Fruit fly (Drosophila melanogaster) whole organism, embryonic: ENCODE measurements around the gene RanGAP.

Experiments used
- Blimp-1 ChIP-seq: fragments of 200-800 bp; sonication (Bioruptor generic); optimal IDR thresholded peaks from 3 replicates; lab custom pipeline; 2018; ENCODE audit warnings: missing biosample characterization, missing genetic modification characterization, mild to moderate bottlenecking, moderate library complexity, missing genetic modification reagents
- Bteb2 ChIP-seq: fragments of 200-800 bp; sonication (Bioruptor generic); optimal IDR thresholded peaks from 2 replicates; lab custom pipeline; 2016; ENCODE audit warnings: missing biosample characterization, missing genetic modification characterization
- CG10462 ChIP-seq: fragments of 200-800 bp; sonication (Bioruptor generic); optimal IDR thresholded peaks from 2 replicates; lab custom pipeline; 2016; ENCODE audit warnings: missing biosample characterization, missing genetic modification characterization
- CG10979 ChIP-seq: fragments of 200-800 bp; sonication (Bioruptor generic); optimal IDR thresholded peaks from 2 replicates; lab custom pipeline; 2018; ENCODE audit warnings: missing biosample characterization, mild to moderate bottlenecking, missing genetic modification characterization, moderate library complexity
- CG1233 ChIP-seq: fragments of 200-800 bp; sonication (Bioruptor generic); optimal IDR thresholded peaks from 4 replicates; lab custom pipeline; 2018; ENCODE audit warnings: missing biosample characterization, mild to moderate bottlenecking, missing genetic modification characterization
- CG12391 ChIP-seq: fragments of 200-800 bp; sonication (Bioruptor generic); optimal IDR thresholded peaks from 3 replicates; lab custom pipeline; 2018; ENCODE audit warnings: missing biosample characterization, mild to moderate bottlenecking, missing genetic modification characterization, moderate library complexity
- CG13424 ChIP-seq: fragments of 200-800 bp; sonication (Bioruptor generic); optimal IDR thresholded peaks from 2 replicates; lab custom pipeline; 2019; ENCODE audit warnings: missing biosample characterization, mild to moderate bottlenecking, missing genetic modification characterization, moderate library complexity
- CG14710 ChIP-seq: fragments of 200-800 bp; sonication (Bioruptor generic); optimal IDR thresholded peaks from 3 replicates; lab custom pipeline; 2019; ENCODE audit warnings: missing biosample characterization, mild to moderate bottlenecking, missing genetic modification characterization, moderate library complexity
- CG15601 ChIP-seq: fragments of 200-800 bp; sonication (Bioruptor generic); optimal IDR thresholded peaks from 3 replicates; lab custom pipeline; 2019; ENCODE audit warnings: missing biosample characterization, mild to moderate bottlenecking, missing genetic modification characterization, moderate library complexity
- CG18262 ChIP-seq: fragments of 200-800 bp; optimal IDR thresholded peaks from 3 replicates; lab custom pipeline; 2019; ENCODE audit warnings: missing biosample characterization, mild to moderate bottlenecking, missing genetic modification characterization, moderate library complexity
- CG2120 ChIP-seq: fragments of 200-800 bp; sonication (Bioruptor generic); optimal IDR thresholded peaks from 3 replicates; lab custom pipeline; 2016; ENCODE audit warnings: missing biosample characterization, missing genetic modification characterization
- CG2678 ChIP-seq: fragments of 200-800 bp; sonication (Bioruptor generic); optimal IDR thresholded peaks from 3 replicates; lab custom pipeline; 2019; ENCODE audit warnings: missing biosample characterization, mild to moderate bottlenecking, missing genetic modification characterization, moderate library complexity
- CG3163 ChIP-seq: fragments of 200-800 bp; sonication (Bioruptor generic); optimal IDR thresholded peaks from 3 replicates; lab custom pipeline; 2016; ENCODE audit warnings: missing biosample characterization, missing genetic modification characterization
- CG5245 ChIP-seq: fragments of 200-800 bp; sonication (Bioruptor generic); optimal IDR thresholded peaks from 3 replicates; lab custom pipeline; 2016; ENCODE audit warnings: missing biosample characterization, missing genetic modification characterization
- CG6654 ChIP-seq: fragments of 200-800 bp; sonication (Bioruptor generic); optimal IDR thresholded peaks from 2 replicates; lab custom pipeline; 2017; ENCODE audit warnings: missing biosample characterization, mild to moderate bottlenecking, missing genetic modification characterization
- CG7839 ChIP-seq: fragments of 200-800 bp; sonication (Bioruptor generic); optimal IDR thresholded peaks from 3 replicates; lab custom pipeline; 2018; ENCODE audit warnings: missing biosample characterization, mild to moderate bottlenecking, missing genetic modification characterization, moderate library complexity
- CG7928 ChIP-seq: fragments of 200-800 bp; sonication (Bioruptor generic); optimal IDR thresholded peaks from 2 replicates; lab custom pipeline; 2017; ENCODE audit warnings: missing biosample characterization, mild to moderate bottlenecking, missing genetic modification characterization
- CG8478 ChIP-seq: fragments of >200 bp; optimal IDR thresholded peaks from 2 replicates; lab custom pipeline; 2018
- CG8944 ChIP-seq: fragments of 200-800 bp; sonication (Bioruptor generic); optimal IDR thresholded peaks from 3 replicates; lab custom pipeline; 2016; ENCODE audit warnings: missing biosample characterization, missing genetic modification characterization
- CG9727 ChIP-seq: fragments of 200-800 bp; sonication (Bioruptor generic); optimal IDR thresholded peaks from 3 replicates; lab custom pipeline; 2017; ENCODE audit warnings: missing biosample characterization, mild to moderate bottlenecking, missing genetic modification characterization
- CoRest ChIP-seq: fragments of 200-800 bp; sonication (Bioruptor generic); optimal IDR thresholded peaks from 3 replicates; lab custom pipeline; 2018; ENCODE audit warnings: missing biosample characterization, mild to moderate bottlenecking, missing genetic modification characterization, moderate library complexity
- CrebB ChIP-seq: fragments of 200-800 bp; sonication (Bioruptor generic); optimal IDR thresholded peaks from 3 replicates; lab custom pipeline; 2018; ENCODE audit warnings: missing biosample characterization, mild to moderate bottlenecking, missing genetic modification characterization
- D ChIP-seq, 2 experiments: fragments of 200-800 bp in 1 of 2; fragments of >200 bp in 1 of 2; sonication (Bioruptor generic) in 1 of 2; optimal IDR thresholded peaks; 2 replicates in 1 of 2; 3 replicates in 1 of 2; lab custom pipeline; 2017; ENCODE audit warnings: mild to moderate bottlenecking in 1 of 2, missing biosample characterization in 1 of 2, missing genetic modification characterization in 1 of 2, missing genetic modification reagents in 1 of 2
- Dip3 ChIP-seq: fragments of 200-800 bp; sonication (Bioruptor generic); optimal IDR thresholded peaks from 3 replicates; lab custom pipeline; 2016; ENCODE audit warnings: missing biosample characterization, missing genetic modification characterization
- Fer2 ChIP-seq: fragments of 200-800 bp; sonication (Bioruptor generic); optimal IDR thresholded peaks from 2 replicates; lab custom pipeline; 2018; ENCODE audit warnings: missing biosample characterization, mild to moderate bottlenecking, missing genetic modification characterization, moderate library complexity
- Hr39 ChIP-seq: fragments of >200 bp; optimal IDR thresholded peaks from 2 replicates; lab custom pipeline; 2017
- Hr78 ChIP-seq, 2 experiments: fragments of 200-800 bp in 1 of 2; fragments of >200 bp in 1 of 2; sonication (Bioruptor generic) in 1 of 2; optimal IDR thresholded peaks; 2 replicates each; lab custom pipeline; 2017 to 2019; ENCODE audit warnings: missing biosample characterization in 2 of 2, missing genetic modification characterization in 2 of 2, mild to moderate bottlenecking in 1 of 2, moderate library complexity in 1 of 2
- Jarid2 ChIP-seq: fragments of 200-800 bp; sonication (Bioruptor generic); optimal IDR thresholded peaks from 3 replicates; lab custom pipeline; 2017; ENCODE audit warnings: mild to moderate bottlenecking, missing biosample characterization, missing genetic modification reagents, missing genetic modification characterization
- Lim3 ChIP-seq: fragments of 200-800 bp; sonication (Bioruptor generic); IDR thresholded peaks from 2 replicates; pipeline ENCODE4 v1.3.6; 2022; ENCODE audit warnings: missing biosample characterization, missing genetic modification characterization
- MBD-R2 ChIP-seq: fragments of 200-800 bp; sonication (Bioruptor generic); IDR thresholded peaks from 2 replicates; pipeline ENCODE4 v1.3.6; 2022; ENCODE audit warnings: missing biosample characterization, missing genetic modification characterization
- Med ChIP-seq: fragments of 200-800 bp; sonication (Bioruptor generic); peaks from one replicate; lab custom pipeline; 2016; ENCODE audit warnings: missing biosample characterization, missing genetic modification characterization, mild to moderate bottlenecking, inconsistent platforms, moderate library complexity
- Scr ChIP-seq: fragments of 200-800 bp; sonication (Bioruptor generic); IDR thresholded peaks from 2 replicates; pipeline ENCODE4 v1.3.6; 2022; ENCODE audit warnings: missing biosample characterization, missing genetic modification characterization; ENCODE audit not compliant: partially characterized antibody
- Stat92E ChIP-seq, 3 experiments: fragments of >200 bp in 2 of 3; fragments of 200-800 bp in 1 of 3; sonication (Bioruptor generic) in 1 of 3; optimal IDR thresholded peaks; 2 replicates each; lab custom pipeline; 2017 to 2019; ENCODE audit warnings: missing biosample characterization in 3 of 3, missing genetic modification characterization in 3 of 3, mild to moderate bottlenecking in 1 of 3, moderate library complexity in 1 of 3
- Xrp1 ChIP-seq: fragments of 200-800 bp; sonication (Bioruptor generic); IDR thresholded peaks from 2 replicates; pipeline ENCODE4 v1.3.6; 2022; ENCODE audit warnings: missing biosample characterization, missing genetic modification characterization
- cad ChIP-seq: fragments of >200 bp; optimal IDR thresholded peaks from 2 replicates; lab custom pipeline; 2017; ENCODE audit warnings: missing biosample characterization, missing genetic modification characterization
- chinmo ChIP-seq: fragments of 200-800 bp; sonication (Bioruptor generic); IDR thresholded peaks from 4 replicates; pipeline ENCODE4 v1.3.6; 2022; ENCODE audit warnings: missing biosample characterization, missing genetic modification characterization; ENCODE audit not compliant: partially characterized antibody
- fd102C ChIP-seq: fragments of 200-800 bp; sonication (Bioruptor generic); optimal IDR thresholded peaks from 2 replicates; lab custom pipeline; 2018; ENCODE audit warnings: missing biosample characterization, mild to moderate bottlenecking, missing genetic modification characterization, moderate library complexity
- gem ChIP-seq: fragments of 200-800 bp; sonication (Bioruptor generic); optimal IDR thresholded peaks from 2 replicates; lab custom pipeline; 2019; ENCODE audit warnings: missing biosample characterization, mild to moderate bottlenecking, missing genetic modification characterization, moderate library complexity
- lbe ChIP-seq: fragments of 200-800 bp; sonication (Bioruptor generic); optimal IDR thresholded peaks from 2 replicates; lab custom pipeline; 2016; ENCODE audit warnings: missing biosample characterization, mild to moderate bottlenecking, missing genetic modification characterization
- lola ChIP-seq, 3 experiments: fragments of >200 bp in 2 of 3; fragments of 200-800 bp in 1 of 3; sonication (Bioruptor generic) in 1 of 3; optimal IDR thresholded peaks; 2 replicates each; lab custom pipeline; 2017 to 2019; ENCODE audit warnings: missing biosample characterization in 3 of 3, missing genetic modification characterization in 3 of 3, mild to moderate bottlenecking in 1 of 3, moderate library complexity in 1 of 3
- pan ChIP-seq, 4 experiments: fragments of >200 bp in 3 of 4; fragments of 200-800 bp in 1 of 4; sonication (Bioruptor generic) in 1 of 4; optimal IDR thresholded peaks in 3 of 4; IDR thresholded peaks in 1 of 4; 2 replicates each; pipeline versions ENCODE4 v1.3.6 to Lab custom; 2017 to 2022; ENCODE audit warnings: missing biosample characterization in 2 of 4, missing genetic modification characterization in 2 of 4, mixed read lengths in 1 of 4
- salm ChIP-seq: fragments of 200-800 bp; sonication (Bioruptor generic); optimal IDR thresholded peaks from 2 replicates; lab custom pipeline; 2018; ENCODE audit warnings: missing biosample characterization, mild to moderate bottlenecking, missing genetic modification characterization
- stwl ChIP-seq: fragments of 200-800 bp; sonication (Bioruptor generic); optimal IDR thresholded peaks from 3 replicates; lab custom pipeline; 2018; ENCODE audit warnings: missing biosample characterization, mild to moderate bottlenecking, missing genetic modification characterization, moderate library complexity
- tap ChIP-seq: fragments of 200-800 bp; optimal IDR thresholded peaks from 3 replicates; lab custom pipeline; 2019; ENCODE audit warnings: missing biosample characterization, mild to moderate bottlenecking, missing genetic modification characterization, moderate library complexity
- tna ChIP-seq: fragments of 200-800 bp; sonication (Bioruptor generic); IDR thresholded peaks from 2 replicates; pipeline ENCODE4 v1.3.6; 2022; ENCODE audit warnings: missing biosample characterization, missing genetic modification characterization; ENCODE audit not compliant: partially characterized antibody
- tup ChIP-seq: fragments of 200-800 bp; sonication (Bioruptor generic); optimal IDR thresholded peaks from 2 replicates; lab custom pipeline; 2016; ENCODE audit warnings: missing biosample characterization, mild to moderate bottlenecking, missing genetic modification characterization, moderate library complexity
- tx ChIP-seq: fragments of 200-800 bp; sonication (Bioruptor generic); optimal IDR thresholded peaks from 2 replicates; lab custom pipeline; 2016; ENCODE audit warnings: missing biosample characterization, missing genetic modification characterization
- zfh1 ChIP-seq: fragments of 200-800 bp; sonication (Bioruptor generic); IDR thresholded peaks from 3 replicates; pipeline ENCODE4 v1.3.6; 2022; ENCODE audit warnings: missing biosample characterization, missing genetic modification characterization
- zfh2 ChIP-seq: fragments of 200-800 bp; sonication (Bioruptor generic); optimal IDR thresholded peaks from 2 replicates; lab custom pipeline; 2016; ENCODE audit warnings: missing biosample characterization, missing genetic modification characterization

The RanGAP gene

DNA sequence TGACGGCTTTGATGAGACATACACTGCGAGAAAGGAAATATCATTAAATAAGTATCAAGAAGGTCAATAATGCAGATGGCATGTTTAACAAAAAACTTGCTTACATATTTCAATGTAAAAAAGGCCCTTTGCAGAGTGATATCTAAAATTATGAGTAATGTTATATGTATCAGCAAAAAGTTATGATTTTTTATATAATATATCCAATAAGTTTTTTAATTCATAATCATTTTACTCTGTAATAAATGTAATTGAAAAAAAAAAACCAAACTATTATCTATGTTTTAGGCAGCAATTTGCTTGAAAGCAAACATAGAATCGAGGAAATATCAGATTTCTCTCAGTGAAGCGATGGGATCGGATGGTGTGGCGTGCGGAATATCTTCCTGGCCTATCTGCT lies 28.0 kb downstream of the RanGAP start:
- no peak for TF ChIP-seq CG10462 (GFP tag; lab: Kevin White, UChicago)
- TF ChIP-seq Hr78 (GFP tag; optimal IDR thresholded peaks at IDR 0.05; lab: Kevin White, UChicago), result no peak
- no peak for TF ChIP-seq zfh1 (GFP tag; lab: Robert Waterston, UW)
- peak; percentile 36 for TF ChIP-seq CG9727 (GFP tag; lab: Kevin White, UChicago)
- TF ChIP-seq stwl (tag; lab: Kevin White, UChicago), result no peak
- no peak for TF ChIP-seq D (optimal IDR thresholded peaks at IDR 0.05; lab: Kevin White, UChicago)
- peak; percentile 24 for TF ChIP-seq D (GFP tag; optimal IDR thresholded peaks at IDR 0.05; lab: Kevin White, UChicago)
- TF ChIP-seq Lim3, result no peak
- no peak for TF ChIP-seq Fer2
- no peak for TF ChIP-seq CoRest (tag; lab: Kevin White, UChicago)
- TF ChIP-seq salm (tag; lab: Kevin White, UChicago), result no peak
- no peak for TF ChIP-seq CG1233 (GFP tag; lab: Kevin White, UChicago)
- TF ChIP-seq CG5245, result no peak
- TF ChIP-seq CG3163 (GFP tag; lab: Kevin White, UChicago), result no peak
- no peak for TF ChIP-seq zfh2 (GFP tag; lab: Kevin White, UChicago)
- peak; percentile 41 for TF ChIP-seq gem (tag; lab: Kevin White, UChicago)
- TF ChIP-seq CG13424 (tag; lab: Kevin White, UChicago), result no peak
- TF ChIP-seq CG14710 (tag; lab: Kevin White, UChicago), result peak; percentile 37
- TF ChIP-seq tap (tag; lab: Kevin White, UChicago), result no peak
- TF ChIP-seq CG15601 (tag; lab: Kevin White, UChicago), result no peak
- no peak for TF ChIP-seq tup (GFP tag; lab: Kevin White, UChicago)
- no peak for TF ChIP-seq chinmo (GFP tag; lab: Robert Waterston, UW)
- TF ChIP-seq Scr, result no peak
- TF ChIP-seq tna (GFP tag; lab: Robert Waterston, UW), result no peak
- peak; percentile 1 for TF ChIP-seq CG12391
- no peak for TF ChIP-seq CG8944 (GFP tag; lab: Kevin White, UChicago)
- TF ChIP-seq Hr39 (lab: Kevin White, UChicago), result no peak
- no peak for TF ChIP-seq tx (GFP tag; lab: Kevin White, UChicago)
- TF ChIP-seq CG8478 (lab: Kevin White, UChicago), result no peak
- no peak for TF ChIP-seq Dip3 (GFP tag; lab: Kevin White, UChicago)
- no peak for TF ChIP-seq CrebB (tag; lab: Kevin White, UChicago)
- TF ChIP-seq CG10979 (tag; lab: Kevin White, UChicago), result peak; percentile 54
- no peak for TF ChIP-seq fd102C (GFP tag; lab: Kevin White, UChicago)
- no peak for TF ChIP-seq cad (GFP tag; lab: Kevin White, UChicago)
- TF ChIP-seq Med (GFP tag; lab: Kevin White, UChicago), result no peak
- TF ChIP-seq CG7928 (GFP tag; lab: Kevin White, UChicago), result no peak
- no peak for TF ChIP-seq Bteb2 (GFP tag; lab: Kevin White, UChicago)
- peak; percentile 28 for TF ChIP-seq CG7839 (tag; lab: Kevin White, UChicago)
- no peak for TF ChIP-seq CG6654 (GFP tag; lab: Kevin White, UChicago)
- no peak for TF ChIP-seq CG2120 (GFP tag; lab: Kevin White, UChicago)
- no peak for TF ChIP-seq MBD-R2 (GFP tag; lab: Robert Waterston, UW)
- TF ChIP-seq pan (optimal IDR thresholded peaks at IDR 0.05; lab: Kevin White, UChicago), result no peak
- TF ChIP-seq pan (GFP tag; optimal IDR thresholded peaks at IDR 0.05 in 1 of 2, IDR thresholded peaks at IDR 0.05 in 1 of 2), result no peak
- no peak for TF ChIP-seq CG2678 (tag; lab: Kevin White, UChicago)
- TF ChIP-seq Blimp-1 (GFP tag; lab: Kevin White, UChicago), result peak; percentile 7
- peak in 1 of 3 experiments; percentile 48 for TF ChIP-seq lola (GFP tag; optimal IDR thresholded peaks at IDR 0.05; lab: Kevin White, UChicago)
- TF ChIP-seq CG18262, result peak; percentile 58
- TF ChIP-seq Xrp1 (GFP tag; lab: Robert Waterston, UW), result no peak
- no peak for TF ChIP-seq Stat92E (GFP tag; optimal IDR thresholded peaks at IDR 0.05; lab: Kevin White, UChicago)
- no peak for TF ChIP-seq Jarid2
- TF ChIP-seq lbe (GFP tag; lab: Kevin White, UChicago), result no peak
